Worm (Caenorhabditis elegans): ENCODE results near the gene sel-9.

The sel-9 gene

DNA sequence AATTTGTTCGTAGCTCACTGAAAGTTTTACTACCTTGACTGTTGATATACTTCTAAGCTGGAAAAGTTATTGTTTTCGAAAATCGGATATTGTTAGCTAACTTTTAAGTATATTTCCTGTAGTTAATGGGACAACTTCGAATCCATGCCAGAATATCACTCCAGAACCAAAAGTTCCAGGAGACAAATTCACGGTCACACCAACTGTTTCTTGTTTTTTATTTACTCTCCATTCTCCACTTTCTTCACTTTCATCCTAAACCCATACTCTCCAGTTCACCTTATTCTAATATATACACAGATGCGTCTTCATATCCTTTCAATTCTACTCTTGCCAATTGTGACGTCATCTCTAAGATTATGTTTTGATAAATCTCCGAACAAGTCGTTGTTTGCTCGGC lies 43.4 kb downstream of the sel-9 start, which contains the start of gene C16D9.1 (continued):
- TF ChIP-seq mdt-29 (GFP tag; IDR thresholded peaks at IDR 0.05), result no peak

DNA sequence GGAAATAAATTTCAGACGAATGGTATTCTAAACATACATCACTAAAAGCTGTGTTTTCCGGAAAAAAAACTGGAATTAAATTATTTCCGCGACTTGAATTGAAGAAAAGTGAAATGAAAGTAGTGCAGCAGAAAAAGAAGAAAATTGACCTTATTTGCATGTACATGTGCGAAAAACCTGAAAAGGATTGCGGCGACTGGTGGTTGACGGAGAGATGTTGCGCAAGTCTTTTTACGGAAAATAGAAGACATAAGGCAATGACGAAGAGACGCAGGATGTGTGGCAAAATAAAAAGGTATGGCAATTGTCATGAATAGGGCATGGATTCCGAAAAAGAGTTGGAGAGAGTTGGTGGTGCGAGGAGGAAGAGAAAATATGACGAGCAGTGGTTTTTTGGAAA lies 47.4 kb downstream of the sel-9 start:
- no peak for TF ChIP-seq skn-1 (tag; optimal IDR thresholded peaks at IDR 0.05)
- TF ChIP-seq duxl-1 (tag; optimal IDR thresholded peaks at IDR 0.05; ENCODE audit: poor library complexity), result no peak
- TF ChIP-seq ama-1 (optimal IDR thresholded peaks at IDR 0.05), result no peak
- no peak for TF ChIP-seq nhr-6 (tag; optimal IDR thresholded peaks at IDR 0.05)
- TF ChIP-seq mes-2 (tag; optimal IDR thresholded peaks at IDR 0.05; ENCODE audit: poor library complexity, severe bottlenecking), result no peak
- no peak for TF ChIP-seq mxl-2 (GFP tag; conservative IDR thresholded peaks at IDR 0.05)

DNA sequence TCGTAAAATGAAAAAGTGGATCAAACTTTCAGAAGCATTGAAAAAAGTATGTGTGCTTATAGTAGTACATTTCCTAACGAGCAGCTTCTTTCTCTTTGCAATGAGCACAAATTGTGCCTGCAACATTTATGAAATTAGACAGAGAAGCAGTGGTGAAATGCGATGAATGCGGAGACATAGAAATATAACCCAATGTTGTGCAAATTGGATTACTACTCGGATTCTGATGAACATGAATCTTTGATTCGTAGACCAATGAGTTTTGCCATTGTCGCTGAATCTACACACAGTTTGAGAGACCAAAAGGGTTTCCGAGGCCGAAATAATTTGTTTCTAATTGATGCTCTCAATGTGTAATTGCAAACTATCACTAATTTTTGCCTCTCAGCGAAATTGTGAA lies 48.4 kb downstream of the sel-9 start:
- no peak for TF ChIP-seq ceh-82 (tag; optimal IDR thresholded peaks at IDR 0.05)
- peak; percentile 53 for TF ChIP-seq ces-1 (GFP tag; optimal IDR thresholded peaks at IDR 0.05)
- TF ChIP-seq aha-1 (tag), result peak; percentile 81
- no peak for TF ChIP-seq mxl-3 (GFP tag; optimal IDR thresholded peaks at IDR 0.05)
- TF ChIP-seq spr-3 (GFP tag; optimal IDR thresholded peaks at IDR 0.05), result no peak
- TF ChIP-seq nhr-11 (tag; optimal IDR thresholded peaks at IDR 0.05), result no peak

DNA sequence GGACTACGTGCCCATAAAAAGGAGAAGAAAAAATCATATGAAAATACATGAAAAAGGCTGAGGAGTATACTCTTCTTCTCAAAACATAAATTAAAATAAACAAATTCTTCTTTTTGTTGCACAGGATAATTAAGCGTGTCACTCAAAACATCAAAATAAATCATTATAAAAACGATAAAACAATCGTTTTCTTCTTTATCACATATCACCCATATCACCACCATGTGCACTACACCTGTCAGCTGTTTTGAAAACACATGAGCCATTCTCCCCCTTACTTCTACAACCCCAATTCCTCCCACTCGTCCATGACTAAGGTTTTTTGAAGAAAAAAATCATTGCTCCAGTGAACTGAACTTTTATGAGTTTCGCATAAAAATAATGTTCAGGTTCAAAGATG lies 49.8 kb downstream of the sel-9 start:
- TF ChIP-seq nhr-76 (tag; optimal IDR thresholded peaks at IDR 0.05), result no peak
- TF ChIP-seq hlh-30 (tag; optimal IDR thresholded peaks at IDR 0.05; ENCODE audit: insufficient read depth), result peak; percentile 21
- no peak for TF ChIP-seq F49E8.2 (tag; optimal IDR thresholded peaks at IDR 0.05; ENCODE audit: borderline replicate concordance)
- no peak for TF ChIP-seq hlh-11 (tag; optimal IDR thresholded peaks at IDR 0.05)
- TF ChIP-seq D1046.2 (GFP tag; IDR thresholded peaks at IDR 0.05), result no peak
- peak in 1 of 2 experiments; percentile 18 for TF ChIP-seq unc-62 (GFP tag; optimal IDR thresholded peaks at IDR 0.05 in 1 of 2)
- TF ChIP-seq unc-62 (tag; optimal IDR thresholded peaks at IDR 0.05), result no peak

Measured in whole organism, L4 larva.